Fruit fly (Drosophila melanogaster): ENCODE results near the gene pigeon.

pigeon gene

dm6 chr2L:19185676-19186239 is at the start of gene pigeon, which contains the start of gene gammaTub37C:
Gene pigeon, plus strand, starts transcription at chr2L:19186043.
Gene gammaTub37C, minus strand, starts transcription at chr2L:19185726.
- TF ChIP-seq CG17801 (GFP tag; optimal IDR thresholded peaks at IDR 0.05; ENCODE audit: partially characterized antibody), result no peak

dm6 chr2L:19136735-19137134 is 49.1 kb upstream of the pigeon start:
- peak; percentile 66 for TF ChIP-seq CG17801 (GFP tag; optimal IDR thresholded peaks at IDR 0.05; ENCODE audit: partially characterized antibody)

dm6 chr2L:19137494-19138360 is 48.1 kb upstream of the pigeon start:
- TF ChIP-seq CG17801 (GFP tag; optimal IDR thresholded peaks at IDR 0.05; ENCODE audit: partially characterized antibody), result no peak

dm6 chr2L:19138361-19139041 is 47.3 kb upstream of the pigeon start:
- no peak for TF ChIP-seq CG17801 (GFP tag; optimal IDR thresholded peaks at IDR 0.05; ENCODE audit: partially characterized antibody)

- no peak for TF ChIP-seq CG17801 (GFP tag; optimal IDR thresholded peaks at IDR 0.05; ENCODE audit: partially characterized antibody)
Observed at dm6 chr2L:19139751-19140150, 46.1 kb upstream of the pigeon start.

- no peak for TF ChIP-seq CG17801 (GFP tag; optimal IDR thresholded peaks at IDR 0.05; ENCODE audit: partially characterized antibody)
Observed at dm6 chr2L:19140257-19140983, 45.4 kb upstream of the pigeon start.

dm6 chr2L:19140984-19141262 is 44.9 kb upstream of the pigeon start:
- TF ChIP-seq CG17801 (GFP tag; optimal IDR thresholded peaks at IDR 0.05; ENCODE audit: partially characterized antibody), result peak; percentile 79

dm6 chr2L:19141435-19142126 is 44.3 kb upstream of the pigeon start:
- peak; percentile 86 for TF ChIP-seq CG17801 (GFP tag; optimal IDR thresholded peaks at IDR 0.05; ENCODE audit: partially characterized antibody)

dm6 chr2L:19142176-19142870 is 43.5 kb upstream of the pigeon start:
- TF ChIP-seq CG17801 (GFP tag; optimal IDR thresholded peaks at IDR 0.05; ENCODE audit: partially characterized antibody), result no peak

- no peak for TF ChIP-seq CG17801 (GFP tag; optimal IDR thresholded peaks at IDR 0.05; ENCODE audit: partially characterized antibody)
Observed at dm6 chr2L:19144115-19144514, 41.7 kb upstream of the pigeon start.

dm6 chr2L:19146047-19146446 is 39.8 kb upstream of the pigeon start:
- TF ChIP-seq CG17801 (GFP tag; optimal IDR thresholded peaks at IDR 0.05; ENCODE audit: partially characterized antibody), result no peak

dm6 chr2L:19146645-19147044 is 39.2 kb upstream of the pigeon start:
- TF ChIP-seq CG17801 (GFP tag; optimal IDR thresholded peaks at IDR 0.05; ENCODE audit: partially characterized antibody), result no peak

dm6 chr2L:19154893-19155389 is 30.9 kb upstream of the pigeon start:
- TF ChIP-seq CG17801 (GFP tag; optimal IDR thresholded peaks at IDR 0.05; ENCODE audit: partially characterized antibody), result no peak

Measured in ovary, adult (tissue).